Worm (Caenorhabditis elegans): ENCODE measurements around the gene srd-36.

srd-36 gene

ce11 chrX:13257577-13257976 lies 37.0 kb downstream of the srd-36 start, which contains the start of gene K08H2.10:
K08H2.10 (plus strand) TSS chrX:13257806.
- 0 out of 2 replicates have a peak, but pooled peaks have one; percentile 16 for TF ChIP-seq hmg-1.1 (GFP tag; IDR thresholded peaks at IDR 0.05)
- no peak for TF ChIP-seq F26F4.8 (GFP tag; conservative IDR thresholded peaks at IDR 0.05)
- TF ChIP-seq mep-1 (tag; optimal IDR thresholded peaks at IDR 0.05) = no peak
- TF ChIP-seq nhr-77 (tag; optimal IDR thresholded peaks at IDR 0.05) = peak; percentile 35
- no peak for TF ChIP-seq lin-38 (GFP tag; IDR thresholded peaks at IDR 0.05)
- TF ChIP-seq nhr-41 (GFP tag; IDR thresholded peaks at IDR 0.05) = peak; percentile 44; the same call in 1 of the 2 replicates
- TF ChIP-seq snpc-4 (tag; optimal IDR thresholded peaks at IDR 0.05) = no peak
- peak; percentile 81 for TF ChIP-seq hlh-11 (tag; optimal IDR thresholded peaks at IDR 0.05)
- no peak for TF ChIP-seq F49E8.2 (tag; optimal IDR thresholded peaks at IDR 0.05; ENCODE audit: borderline replicate concordance)
- no peak for TF ChIP-seq nhr-237 (tag; optimal IDR thresholded peaks at IDR 0.05)
- no peak for TF ChIP-seq arid-1 (GFP tag; conservative IDR thresholded peaks at IDR 0.05)
- TF ChIP-seq nhr-28 (tag; optimal IDR thresholded peaks at IDR 0.05) = peak; percentile 66
- TF ChIP-seq attf-4 (tag; optimal IDR thresholded peaks at IDR 0.05) = no peak
- TF ChIP-seq unc-62 (GFP tag; optimal IDR thresholded peaks at IDR 0.05 in 1 of 2) = peak in 1 of 2 experiments; percentile 82
- no peak for TF ChIP-seq unc-62 (tag; optimal IDR thresholded peaks at IDR 0.05)
- TF ChIP-seq lin-1 (GFP tag; IDR thresholded peaks at IDR 0.05) = 0 out of 2 replicates have a peak, but pooled peaks have one; percentile 31
- peak; percentile 100 for TF ChIP-seq php-3 (GFP tag; IDR thresholded peaks at IDR 0.05)
- peak; percentile 55 for TF ChIP-seq dve-1 (tag; optimal IDR thresholded peaks at IDR 0.05; ENCODE audit: insufficient read depth)
- no peak for TF ChIP-seq tag-97 (GFP tag; IDR thresholded peaks at IDR 0.05)
- no peak for TF ChIP-seq Y105C5A.15 (GFP tag; IDR thresholded peaks at IDR 0.05)
- TF ChIP-seq tra-1 (GFP tag; IDR thresholded peaks at IDR 0.05) = peak; percentile 98
- TF ChIP-seq nhr-48 (tag; optimal IDR thresholded peaks at IDR 0.05) = peak; percentile 7
- peak in 1 of 2 experiments; percentile 28 for TF ChIP-seq daf-16 (GFP tag; optimal IDR thresholded peaks at IDR 0.05)
- peak; percentile 39 for TF ChIP-seq daf-16 (tag; optimal IDR thresholded peaks at IDR 0.05)
- peak; percentile 94 for TF ChIP-seq dmd-6 (GFP tag; IDR thresholded peaks at IDR 0.05)
- peak; percentile 72; the same call in 1 of the 2 replicates for TF ChIP-seq ceh-20 (GFP tag; IDR thresholded peaks at IDR 0.05)
- no peak for TF ChIP-seq hlh-30 (tag; optimal IDR thresholded peaks at IDR 0.05; ENCODE audit: insufficient read depth)
- no peak for TF ChIP-seq Y5F2A.4 (GFP tag; optimal IDR thresholded peaks at IDR 0.05)
- no peak for TF ChIP-seq ceh-28 (tag; optimal IDR thresholded peaks at IDR 0.05)
- no peak for TF ChIP-seq daf-19 (GFP tag; conservative IDR thresholded peaks at IDR 0.05)
- TF ChIP-seq pqm-1 (tag; optimal IDR thresholded peaks at IDR 0.05) = peak; percentile 88

- TF ChIP-seq ceh-20 (GFP tag; IDR thresholded peaks at IDR 0.05) (no peak), mdl-1 (tag; optimal IDR thresholded peaks at IDR 0.05) (peak in 1 of 2 experiments; percentile 22), hlh-30 (tag; optimal IDR thresholded peaks at IDR 0.05; ENCODE audit: insufficient read depth) (peak; percentile 28), dmd-6 (GFP tag; IDR thresholded peaks at IDR 0.05) (peak; percentile 24), fos-1 (tag; optimal IDR thresholded peaks at IDR 0.05) (no peak), mxl-3 (GFP tag; optimal IDR thresholded peaks at IDR 0.05) (peak; percentile 23), mes-2 (tag; optimal IDR thresholded peaks at IDR 0.05; ENCODE audit: poor library complexity, severe bottlenecking) (peak; percentile 19), unc-62 (GFP tag; optimal IDR thresholded peaks at IDR 0.05 in 1 of 2) (peak in 1 of 2 experiments; percentile 89), unc-62 (tag; optimal IDR thresholded peaks at IDR 0.05) (no peak), pqm-1 (tag; optimal IDR thresholded peaks at IDR 0.05) (no peak), aha-1 (tag) (peak; percentile 58)
These were observed 42.6 kb downstream of the srd-36 start, which contains the start of gene nhr-32 for ce11 chrX:13251914-13252434. nhr-32 (plus strand) TSS chrX:13251964.

ce11 chrX:13251354-13251843 lies 43.2 kb downstream of the srd-36 start:
- TF ChIP-seq ctbp-1 (GFP tag; IDR thresholded peaks at IDR 0.05) = 0 out of 2 replicates have a peak, but pooled peaks have one; percentile 46
- TF ChIP-seq nhr-237 (tag; optimal IDR thresholded peaks at IDR 0.05) = no peak
- TF ChIP-seq daf-16 (GFP tag; optimal IDR thresholded peaks at IDR 0.05) = peak in 1 of 2 experiments; percentile 57
- TF ChIP-seq daf-16 (tag; optimal IDR thresholded peaks at IDR 0.05) = peak; percentile 77
- no peak for TF ChIP-seq pqm-1 (tag; optimal IDR thresholded peaks at IDR 0.05)
- peak; percentile 68 for TF ChIP-seq mes-2 (tag; optimal IDR thresholded peaks at IDR 0.05; ENCODE audit: poor library complexity, severe bottlenecking)
- no peak for TF ChIP-seq zfp-3 (GFP tag; conservative IDR thresholded peaks at IDR 0.05)
- TF ChIP-seq nhr-6 (tag; optimal IDR thresholded peaks at IDR 0.05) = peak; percentile 61
- TF ChIP-seq mxl-2 (GFP tag; conservative IDR thresholded peaks at IDR 0.05) = no peak
- TF ChIP-seq vab-7 (GFP tag; IDR thresholded peaks at IDR 0.05) = no peak
- no peak for TF ChIP-seq spr-3 (GFP tag; optimal IDR thresholded peaks at IDR 0.05)
- no peak for TF ChIP-seq lin-29 (GFP tag; IDR thresholded peaks at IDR 0.05)
- no peak for TF ChIP-seq aly-2 (tag; optimal IDR thresholded peaks at IDR 0.05)
- no peak for TF ChIP-seq zag-1 (tag; optimal IDR thresholded peaks at IDR 0.05)
- no peak for TF ChIP-seq madf-9 (GFP tag; conservative IDR thresholded peaks at IDR 0.05)
- no peak for TF ChIP-seq ces-1 (GFP tag; optimal IDR thresholded peaks at IDR 0.05)

Data from whole organism, L4 larva.